Fruit fly (Drosophila melanogaster): ENCODE measurements around the gene Klp3A.

Gene Klp3A

DNA sequence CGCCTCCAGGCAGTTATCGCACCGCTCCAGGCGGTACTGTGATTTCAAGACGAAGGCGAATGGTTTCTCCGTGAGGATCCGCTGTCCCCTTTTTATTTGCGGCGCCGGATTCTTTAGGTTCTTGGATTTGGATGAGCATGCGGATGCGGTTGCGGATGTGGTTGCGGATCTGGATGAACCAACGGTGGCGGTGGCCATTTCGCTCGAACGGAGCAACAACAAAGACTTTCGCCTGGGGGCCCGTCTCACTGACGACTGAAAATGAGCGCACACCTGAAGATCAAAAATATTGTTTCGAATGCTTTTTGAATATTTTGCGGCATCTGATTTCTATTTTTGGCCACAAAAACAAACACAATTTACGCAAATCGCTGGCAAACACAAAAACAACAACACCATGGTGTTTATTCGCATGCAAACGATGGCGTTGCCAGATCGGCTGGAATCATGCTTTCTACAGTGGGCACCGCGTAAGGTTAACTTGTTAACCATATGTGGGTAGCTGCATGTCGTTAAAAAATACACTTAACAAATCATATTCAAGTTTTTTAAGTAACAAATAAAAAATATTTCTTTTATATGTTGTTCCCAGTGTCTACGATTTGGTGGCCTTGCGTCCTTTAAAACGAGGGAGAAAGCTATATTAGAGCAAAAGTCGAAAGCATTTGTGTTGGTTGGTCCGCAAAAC, 4.8 kb upstream of the Klp3A start, which contains the start of gene Smyd3 (continued):
- TF ChIP-seq CG14667 (GFP tag; IDR thresholded peaks at IDR 0.05) (peak; percentile 73), ind (GFP tag; optimal IDR thresholded peaks at IDR 0.05) (peak; percentile 84), fd102C (GFP tag; optimal IDR thresholded peaks at IDR 0.05) (no peak), CG11560 (tag; IDR thresholded peaks at IDR 0.05) (peak; percentile 44; the same call in 1 of the 3 replicates), ttk (GFP tag; IDR thresholded peaks at IDR 0.05) (peak; percentile 69; the same call in 1 of the 2 replicates), wdn (GFP tag; IDR thresholded peaks at IDR 0.05) (peak; percentile 72), CG6654 (GFP tag; optimal IDR thresholded peaks at IDR 0.05) (peak; percentile 32), CG8388 (GFP tag; optimal IDR thresholded peaks at IDR 0.05) (no peak), CG31224 (GFP tag; IDR thresholded peaks at IDR 0.05) (peak; percentile 52), MBD-R2 (GFP tag; IDR thresholded peaks at IDR 0.05) (peak; percentile 90), HmgZ (tag; optimal IDR thresholded peaks at IDR 0.05) (peak; percentile 67), CG2129 (GFP tag; IDR thresholded peaks at IDR 0.05; ENCODE audit: partially characterized antibody) (no peak), bsh (GFP tag; optimal IDR thresholded peaks at IDR 0.05) (peak; percentile 17 to 78), CG3838 (GFP tag; optimal IDR thresholded peaks at IDR 0.05) (peak; percentile 50), wor (GFP tag; IDR thresholded peaks at IDR 0.05) (peak; percentile 48), Adf1 (GFP tag; IDR thresholded peaks at IDR 0.05) (peak; percentile 29; the same call in 1 of the 2 replicates), CG8359 (GFP tag; optimal IDR thresholded peaks at IDR 0.05; ENCODE audit: borderline replicate concordance) (no peak), tgo (GFP tag; IDR thresholded peaks at IDR 0.05) (peak; percentile 85), CG10462 (GFP tag; optimal IDR thresholded peaks at IDR 0.05) (peak; percentile 59), z (GFP tag; IDR thresholded peaks at IDR 0.05) (no peak), CG7556 (GFP tag; optimal IDR thresholded peaks at IDR 0.05) (peak; percentile 63), CG10959 (GFP tag; IDR thresholded peaks at IDR 0.05) (peak; percentile 62), Tbp (GFP tag; optimal IDR thresholded peaks at IDR 0.05) (no peak), unc-4 (GFP tag; IDR thresholded peaks at IDR 0.05; ENCODE audit: partially characterized antibody) (0 out of 2 replicates have a peak, but pooled peaks have one; percentile 12), CG1602 (GFP tag; optimal IDR thresholded peaks at IDR 0.05) (peak; percentile 71), maf-S (GFP tag; optimal IDR thresholded peaks at IDR 0.05) (peak; percentile 53), CG30431 (GFP tag; optimal IDR thresholded peaks at IDR 0.05) (peak; percentile 62), C15 (GFP tag; IDR thresholded peaks at IDR 0.05) (peak; percentile 64; the same call in 1 of the 3 replicates), tin (GFP tag; optimal IDR thresholded peaks at IDR 0.05) (peak; percentile 69), cg (GFP tag; optimal IDR thresholded peaks at IDR 0.05) (no peak), ara (GFP tag; IDR thresholded peaks at IDR 0.05) (peak; percentile 82), cas (GFP tag; IDR thresholded peaks at IDR 0.05) (peak; percentile 71), Ets65A (GFP tag) (peak; percentile 97), Doc2 (GFP tag; IDR thresholded peaks at IDR 0.05) (no peak), Bdp1 (GFP tag; optimal IDR thresholded peaks at IDR 0.05) (peak; percentile 74), fd96Cb (tag; optimal IDR thresholded peaks at IDR 0.05) (peak; percentile 64), CG2202 (tag; optimal IDR thresholded peaks at IDR 0.05) (peak; percentile 25), CG10565 (GFP tag; optimal IDR thresholded peaks at IDR 0.05) (no peak), Spps (tag; optimal IDR thresholded peaks at IDR 0.05) (peak; percentile 40), CG17328 (GFP tag; IDR thresholded peaks at IDR 0.05) (peak; percentile 80), CG12236 (GFP tag; optimal IDR thresholded peaks at IDR 0.05) (no peak), CG7745 (tag; optimal IDR thresholded peaks at IDR 0.05) (no peak), knrl (GFP tag; IDR thresholded peaks at IDR 0.05; ENCODE audit: partially characterized antibody) (no peak), CG15601 (tag; optimal IDR thresholded peaks at IDR 0.05) (peak; percentile 45), CG15479 (GFP tag; optimal IDR thresholded peaks at IDR 0.05) (no peak), CG33213 (GFP tag; optimal IDR thresholded peaks at IDR 0.05) (peak; percentile 72), CG33557 (GFP tag; optimal IDR thresholded peaks at IDR 0.05) (peak; percentile 6), otp (GFP tag; IDR thresholded peaks at IDR 0.05) (peak; percentile 84), Trl (optimal IDR thresholded peaks at IDR 0.05) (no peak), Trl (GFP tag; optimal IDR thresholded peaks at IDR 0.05) (peak; percentile 71)

All from whole organism, embryonic.